Fruit fly (Drosophila melanogaster) whole organism, pupa: Measurements from ENCODE around the gene Neurl4.

Experiments
- CG10348 ChIP-seq: fragments of 200-800 bp; sonication (Bioruptor generic); IDR thresholded peaks from 2 replicates; pipeline ENCODE4 v1.3.6; 2022; ENCODE audit warnings: missing biosample characterization, missing genetic modification characterization
- CG12605 ChIP-seq: fragments of 200-800 bp; sonication (Bioruptor generic); IDR thresholded peaks from 2 replicates; pipeline ENCODE4 v1.3.6; 2022; ENCODE audit warnings: missing biosample characterization, missing genetic modification characterization
- CG13204 ChIP-seq: fragments of 200-800 bp; sonication (Bioruptor generic); optimal IDR thresholded peaks from 2 replicates; lab custom pipeline; 2018; ENCODE audit warnings: missing biosample characterization, mild to moderate bottlenecking, missing genetic modification characterization, moderate library complexity
- CG14655 ChIP-seq: fragments of 200-800 bp; sonication (Bioruptor generic); optimal IDR thresholded peaks from 3 replicates; lab custom pipeline; 2017; ENCODE audit warnings: mild to moderate bottlenecking, missing biosample characterization, missing genetic modification reagents, missing genetic modification characterization
- CG15710 ChIP-seq: fragments of 200-800 bp; sonication (Bioruptor generic); optimal IDR thresholded peaks from 2 replicates; lab custom pipeline; 2018; ENCODE audit warnings: missing biosample characterization, mild to moderate bottlenecking, missing genetic modification characterization, moderate library complexity
- CG17806 ChIP-seq: fragments of 200-800 bp; sonication (Bioruptor generic); optimal IDR thresholded peaks from 2 replicates; lab custom pipeline; 2018; ENCODE audit warnings: missing biosample characterization, mild to moderate bottlenecking, missing genetic modification characterization, moderate library complexity
- CG32121 ChIP-seq: fragments of 200-800 bp; sonication (Bioruptor generic); IDR thresholded peaks from 2 replicates; pipeline ENCODE4 v1.3.6; 2022; ENCODE audit warnings: missing biosample characterization, missing genetic modification characterization
- CG34367 ChIP-seq: fragments of 200-800 bp; sonication (Bioruptor generic); optimal IDR thresholded peaks from 2 replicates; lab custom pipeline; 2018; ENCODE audit warnings: missing biosample characterization, mild to moderate bottlenecking, missing genetic modification characterization
- CG4496 ChIP-seq: fragments of 200-800 bp; sonication (Bioruptor generic); IDR thresholded peaks from 3 replicates; pipeline ENCODE4 v1.3.6; 2022; ENCODE audit warnings: missing biosample characterization, missing genetic modification characterization
- CG8159 ChIP-seq: fragments of 200-800 bp; sonication (Bioruptor generic); optimal IDR thresholded peaks from 3 replicates; lab custom pipeline; 2018; ENCODE audit warnings: missing biosample characterization, mild to moderate bottlenecking, missing genetic modification characterization, moderate library complexity
- CG8301 ChIP-seq: fragments of 200-800 bp; sonication (Bioruptor generic); optimal IDR thresholded peaks from 2 replicates; lab custom pipeline; 2018; ENCODE audit warnings: missing biosample characterization, mild to moderate bottlenecking, missing genetic modification characterization
- CG9948 ChIP-seq: fragments of 200-800 bp; sonication (Bioruptor generic); optimal IDR thresholded peaks from 2 replicates; lab custom pipeline; 2018; ENCODE audit warnings: missing biosample characterization, mild to moderate bottlenecking, missing genetic modification characterization, moderate library complexity
- D1 ChIP-seq: fragments of 200-800 bp; sonication (Bioruptor generic); optimal IDR thresholded peaks from 2 replicates; lab custom pipeline; 2018; ENCODE audit warnings: missing biosample characterization, mild to moderate bottlenecking, missing genetic modification characterization, moderate library complexity
- EcR ChIP-seq: fragments of 200-800 bp; sonication (Bioruptor generic); optimal IDR thresholded peaks from 3 replicates; lab custom pipeline; 2019; ENCODE audit warnings: missing biosample characterization, missing genetic modification characterization, mild to moderate bottlenecking, moderate library complexity, missing genetic modification reagents
- Ets98B ChIP-seq: fragments of 200-800 bp; sonication (Bioruptor generic); IDR thresholded peaks from 2 replicates; pipeline ENCODE4 v1.3.6; 2022; ENCODE audit warnings: missing biosample characterization, missing genetic modification characterization
- Pif1A ChIP-seq: fragments of 200-800 bp; sonication (Bioruptor generic); optimal IDR thresholded peaks from 3 replicates; lab custom pipeline; 2016; ENCODE audit warnings: missing biosample characterization, missing genetic modification characterization
- Pif1B ChIP-seq: fragments of 200-800 bp; sonication (Bioruptor generic); optimal IDR thresholded peaks from 3 replicates; lab custom pipeline; 2016; ENCODE audit warnings: missing biosample characterization, missing genetic modification characterization
- Snoo ChIP-seq: fragments of 200-800 bp; sonication (Bioruptor generic); optimal IDR thresholded peaks from 3 replicates; lab custom pipeline; 2017; ENCODE audit warnings: missing biosample characterization, mild to moderate bottlenecking, missing genetic modification characterization, inconsistent platforms
- fd96Ca ChIP-seq: fragments of 200-800 bp; sonication (Bioruptor generic); IDR thresholded peaks from 3 replicates; pipeline ENCODE4 v1.3.6; 2022; ENCODE audit warnings: missing biosample characterization, missing genetic modification characterization
- gl ChIP-seq: fragments of 200-800 bp; sonication (Bioruptor generic); optimal IDR thresholded peaks from 2 replicates; lab custom pipeline; 2018; ENCODE audit warnings: missing biosample characterization, mild to moderate bottlenecking, missing genetic modification characterization
- rn ChIP-seq: fragments of 200-800 bp; sonication (Bioruptor generic); IDR thresholded peaks from 2 replicates; pipeline ENCODE4 v1.3.6; 2022; ENCODE audit warnings: missing biosample characterization, missing genetic modification characterization

Neurl4 gene

DNA sequence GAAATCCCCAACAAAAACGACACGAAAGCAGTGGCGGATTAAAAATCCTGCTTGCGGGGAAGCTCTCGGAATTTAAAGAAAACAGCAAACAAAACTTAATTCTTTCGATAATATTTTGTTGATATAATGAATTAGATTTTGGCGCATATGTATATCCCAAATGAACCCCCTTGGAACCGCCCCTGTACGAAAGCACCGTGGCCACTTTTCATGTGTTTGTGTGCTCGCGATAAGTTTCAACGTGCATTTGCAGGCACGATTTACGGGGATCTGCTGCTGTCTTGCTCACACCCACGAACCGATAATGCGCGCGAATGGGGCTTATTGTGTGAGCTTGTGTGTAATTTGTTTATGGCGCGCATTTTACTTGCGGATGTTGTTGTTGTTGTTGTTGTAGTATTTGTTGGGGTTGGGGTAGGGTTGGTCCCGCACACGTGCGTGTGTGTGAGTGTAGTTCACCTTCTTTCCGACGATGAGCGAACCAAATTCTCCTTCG, 44.7 kb downstream of the Neurl4 start:
- peak; percentile 96 for TF ChIP-seq CG12605
- peak; percentile 98 for TF ChIP-seq Pif1A (GFP tag; lab: Kevin White, UChicago)
- TF ChIP-seq EcR (GFP tag; lab: Kevin White, UChicago): peak; percentile 48
- peak; percentile 96 for TF ChIP-seq CG34367
- TF ChIP-seq CG9948 (tag; lab: Kevin White, UChicago): peak; percentile 97
- peak; percentile 99 for TF ChIP-seq Ets98B (GFP tag; lab: Robert Waterston, UW)
- TF ChIP-seq CG10348 (GFP tag; lab: Robert Waterston, UW): peak; percentile 98
- peak; percentile 94 for TF ChIP-seq gl (tag; lab: Kevin White, UChicago)
- TF ChIP-seq CG13204 (GFP tag; lab: Kevin White, UChicago): peak; percentile 93
- no peak for TF ChIP-seq D1 (tag; lab: Kevin White, UChicago)
- peak; percentile 100 for TF ChIP-seq fd96Ca (GFP tag; lab: Robert Waterston, UW)
- TF ChIP-seq CG17806 (tag; lab: Kevin White, UChicago): peak; percentile 97
- peak; percentile 98 for TF ChIP-seq Pif1B (GFP tag; lab: Kevin White, UChicago)
- TF ChIP-seq CG8301 (tag; lab: Kevin White, UChicago): peak; percentile 98
- peak; percentile 98 for TF ChIP-seq CG32121 (GFP tag; lab: Robert Waterston, UW)
- TF ChIP-seq CG4496 (GFP tag; lab: Robert Waterston, UW): peak; percentile 99
- TF ChIP-seq CG14655 (GFP tag; lab: Kevin White, UChicago): peak; percentile 98
- TF ChIP-seq Snoo (tag; lab: Kevin White, UChicago): peak; percentile 96
- peak; percentile 97 for TF ChIP-seq CG8159 (tag; lab: Kevin White, UChicago)
- TF ChIP-seq CG15710 (tag; lab: Kevin White, UChicago): peak; percentile 97
- peak; percentile 97 for TF ChIP-seq rn (GFP tag; lab: Robert Waterston, UW)

DNA sequence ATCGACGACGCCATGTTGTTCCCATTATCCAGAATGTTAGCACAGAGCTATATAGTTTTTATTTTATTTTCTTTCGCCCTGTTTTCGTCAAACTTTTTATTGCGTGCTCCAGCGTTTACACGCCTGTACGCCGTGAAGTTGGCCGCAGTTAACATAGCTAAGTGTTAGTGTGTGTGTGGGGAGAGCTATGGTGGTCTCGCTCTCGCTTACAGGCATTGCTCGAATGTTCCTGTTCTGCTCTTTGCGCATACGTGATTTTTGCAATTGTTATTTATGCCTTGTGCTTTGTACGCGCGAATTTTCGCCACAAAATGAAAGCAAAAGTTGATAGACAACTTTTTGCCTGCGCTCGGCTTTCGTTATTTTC, 45.7 kb downstream of the Neurl4 start:
- TF ChIP-seq CG14655 (GFP tag; lab: Kevin White, UChicago): peak; percentile 17
- no peak for TF ChIP-seq CG9948 (tag; lab: Kevin White, UChicago)
- no peak for TF ChIP-seq rn (GFP tag; lab: Robert Waterston, UW)
- TF ChIP-seq CG32121 (GFP tag; lab: Robert Waterston, UW): peak; percentile 47; the same call in 1 of the 2 replicates
- TF ChIP-seq Pif1A (GFP tag; lab: Kevin White, UChicago): no peak
- no peak for TF ChIP-seq CG15710 (tag; lab: Kevin White, UChicago)
- TF ChIP-seq gl (tag; lab: Kevin White, UChicago): no peak
- no peak for TF ChIP-seq D1 (tag; lab: Kevin White, UChicago)
- peak; percentile 35; the same call in 1 of the 2 replicates for TF ChIP-seq CG12605
- no peak for TF ChIP-seq CG8301 (tag; lab: Kevin White, UChicago)
- TF ChIP-seq CG4496 (GFP tag; lab: Robert Waterston, UW): peak; percentile 17; the same call in 1 of the 3 replicates
- peak; percentile 18 for TF ChIP-seq CG13204 (GFP tag; lab: Kevin White, UChicago)
- TF ChIP-seq fd96Ca (GFP tag; lab: Robert Waterston, UW): peak; percentile 56; the same call in 1 of the 3 replicates
- peak; percentile 55 for TF ChIP-seq Ets98B (GFP tag; lab: Robert Waterston, UW)
- TF ChIP-seq Pif1B (GFP tag; lab: Kevin White, UChicago): no peak

DNA sequence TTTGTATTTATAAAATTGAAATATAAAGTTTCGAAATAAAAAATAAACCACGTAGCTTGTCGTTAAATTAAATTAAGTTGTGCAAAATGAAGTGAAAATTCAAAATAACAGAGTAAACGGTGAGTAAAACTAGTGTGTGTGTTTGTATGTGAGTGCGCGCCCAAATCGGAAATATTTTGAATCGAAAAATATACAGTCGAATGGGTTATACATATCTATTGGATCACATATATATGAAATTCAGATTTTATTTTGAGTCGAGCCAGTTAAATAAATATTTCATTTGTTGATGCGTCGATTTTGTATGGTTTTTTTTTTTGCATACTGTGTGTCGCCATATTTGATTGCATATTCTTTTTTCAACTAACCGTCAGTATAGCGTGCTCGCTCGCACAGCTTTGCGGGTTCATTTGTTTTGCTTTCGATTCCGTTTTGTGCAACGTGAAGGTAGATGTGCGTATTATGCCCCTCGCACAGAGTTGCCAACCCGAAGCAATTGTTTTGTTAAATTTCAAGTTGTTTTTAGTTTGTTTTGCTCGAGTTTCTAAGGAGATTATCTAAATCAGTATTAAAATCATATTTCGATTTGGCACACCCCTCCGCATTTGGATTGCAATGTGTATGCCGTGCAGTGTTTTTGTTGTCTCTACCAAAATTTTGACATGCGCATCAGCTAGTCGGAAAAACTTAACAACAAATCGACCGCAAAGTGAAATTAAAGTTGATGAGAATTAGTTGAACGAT, 46.2 kb downstream of the Neurl4 start:
- TF ChIP-seq CG15710 (tag; lab: Kevin White, UChicago) (peak; percentile 21), CG4496 (GFP tag; lab: Robert Waterston, UW) (peak; percentile 71; the same call in 2 of the 3 replicates), CG8301 (tag; lab: Kevin White, UChicago) (peak; percentile 21), gl (tag; lab: Kevin White, UChicago) (peak; percentile 11), CG9948 (tag; lab: Kevin White, UChicago) (no peak), CG34367 (peak; percentile 43), fd96Ca (GFP tag; lab: Robert Waterston, UW) (peak; percentile 34; the same call in 2 of the 3 replicates), Pif1B (GFP tag; lab: Kevin White, UChicago) (no peak), rn (GFP tag; lab: Robert Waterston, UW) (no peak)

DNA sequence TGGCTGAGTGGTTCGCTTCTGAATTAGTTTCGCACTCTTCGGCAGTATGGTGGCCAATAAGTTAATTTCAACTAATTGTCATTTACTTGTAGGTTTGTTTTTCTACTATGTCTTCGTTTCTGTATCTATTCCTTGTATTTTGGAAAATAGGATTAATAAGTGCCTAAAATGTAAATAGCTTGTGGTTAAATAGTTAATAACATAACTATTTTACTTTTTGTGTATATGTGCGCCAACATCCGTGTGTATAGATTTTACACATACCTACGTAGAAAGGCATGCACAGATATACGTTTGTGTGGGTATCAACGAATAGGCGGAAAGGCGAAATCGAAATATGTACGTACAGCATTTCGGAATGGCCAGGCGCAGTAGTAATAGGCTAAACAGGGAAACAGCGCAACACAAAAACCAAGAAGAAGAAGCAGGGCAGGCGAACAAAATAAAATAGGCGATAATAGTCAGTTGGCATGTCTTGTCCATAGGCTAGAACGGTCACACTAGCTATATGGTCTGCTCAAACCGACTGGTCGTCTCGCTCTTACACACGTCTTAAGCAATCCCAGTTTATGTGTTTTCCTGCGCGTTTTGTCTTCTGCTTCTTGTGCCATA, 47.1 kb downstream of the Neurl4 start:
- no peak for TF ChIP-seq CG12605
- TF ChIP-seq Pif1B (GFP tag; lab: Kevin White, UChicago): peak; percentile 67
- TF ChIP-seq EcR (GFP tag; lab: Kevin White, UChicago): no peak
- peak; percentile 43; the same call in 1 of the 2 replicates for TF ChIP-seq CG32121 (GFP tag; lab: Robert Waterston, UW)
- no peak for TF ChIP-seq CG8159 (tag; lab: Kevin White, UChicago)
- TF ChIP-seq CG17806 (tag; lab: Kevin White, UChicago): no peak
- TF ChIP-seq CG8301 (tag; lab: Kevin White, UChicago): no peak
- peak; percentile 4 for TF ChIP-seq CG34367
- TF ChIP-seq D1 (tag; lab: Kevin White, UChicago): no peak
- TF ChIP-seq Snoo (tag; lab: Kevin White, UChicago): no peak
- peak; percentile 54; the same call in 1 of the 2 replicates for TF ChIP-seq Ets98B (GFP tag; lab: Robert Waterston, UW)
- TF ChIP-seq CG4496 (GFP tag; lab: Robert Waterston, UW): no peak; the same call in 2 of the 3 replicates
- TF ChIP-seq CG15710 (tag; lab: Kevin White, UChicago): no peak
- TF ChIP-seq rn (GFP tag; lab: Robert Waterston, UW): no peak
- TF ChIP-seq Pif1A (GFP tag; lab: Kevin White, UChicago): no peak
- TF ChIP-seq CG10348 (GFP tag; lab: Robert Waterston, UW): no peak
- TF ChIP-seq fd96Ca (GFP tag; lab: Robert Waterston, UW): no peak; the same call in 2 of the 3 replicates
- TF ChIP-seq CG9948 (tag; lab: Kevin White, UChicago): no peak
- no peak for TF ChIP-seq CG14655 (GFP tag; lab: Kevin White, UChicago)
- no peak for TF ChIP-seq gl (tag; lab: Kevin White, UChicago)
- no peak for TF ChIP-seq CG13204 (GFP tag; lab: Kevin White, UChicago)
